Worm (Caenorhabditis elegans) whole organism, young adult: ENCODE data around the gene F19B6.3.

ENCODE experiments used
- B0019.2 ChIP-seq: fragments of 200-800 bp; sonication (Bioruptor generic); conservative IDR thresholded peaks from 2 replicates; pipeline ENCODE4 v1.3.6; 2022; ENCODE audit warnings: missing genetic modification reagents, missing genetic modification characterization, missing compliant biosample characterization
- F10E7.11 ChIP-seq: sonication (generic microtip); optimal IDR thresholded peaks from 2 replicates; lab custom pipeline; 2017; ENCODE audit warnings: mild to moderate bottlenecking, missing genetic modification characterization, moderate library complexity, missing compliant biosample characterization
- T26A5.8 ChIP-seq: sonication (generic microtip); optimal IDR thresholded peaks from 2 replicates; lab custom pipeline; 2016; ENCODE audit warnings: missing genetic modification characterization, missing compliant biosample characterization
- ama-1 ChIP-seq, 3 experiments: fragments of 150-350 bp in 1 of 3; sonication (generic microtip) in 2 of 3; optimal IDR thresholded peaks; 2 replicates each; lab custom pipeline; 2014 to 2018; ENCODE audit warnings: missing biosample characterization in 2 of 3, missing genetic modification characterization in 2 of 3, missing genetic modification reagents in 2 of 3
- aptf-2 ChIP-seq: fragments of 200-800 bp; sonication (Bioruptor generic); conservative IDR thresholded peaks from 2 replicates; pipeline ENCODE4 v1.3.6; 2022; ENCODE audit warnings: missing genetic modification reagents, missing genetic modification characterization, missing compliant biosample characterization
- cebp-1 ChIP-seq, 2 experiments: fragments of 200-800 bp in 1 of 2; sonication (Bioruptor generic) in 1 of 2; sonication (generic microtip) in 1 of 2; IDR thresholded peaks in 1 of 2; optimal IDR thresholded peaks in 1 of 2; 2 replicates each; pipeline versions ENCODE4 v1.3.6 to Lab custom; 2017 to 2022; ENCODE audit warnings: missing compliant biosample characterization in 2 of 2, missing genetic modification characterization in 2 of 2, mild to moderate bottlenecking in 1 of 2, missing genetic modification reagents in 1 of 2, moderate library complexity in 1 of 2
- ceh-27 ChIP-seq: fragments of 200-800 bp; sonication (Bioruptor generic); optimal IDR thresholded peaks from 2 replicates; lab custom pipeline; 2018; ENCODE audit warnings: mild to moderate bottlenecking, missing genetic modification characterization, moderate library complexity, missing compliant biosample characterization
- ceh-91 ChIP-seq: fragments of 200-800 bp; sonication (Bioruptor generic); IDR thresholded peaks from 2 replicates; pipeline ENCODE4 v1.3.6; 2022; ENCODE audit warnings: missing genetic modification reagents, missing genetic modification characterization, missing compliant biosample characterization
- die-1 ChIP-seq: sonication (generic microtip); optimal IDR thresholded peaks from 2 replicates; lab custom pipeline; 2016; ENCODE audit warnings: missing genotype, mild to moderate bottlenecking, missing genetic modification characterization, missing compliant biosample characterization
- gei-17 ChIP-seq: fragments of 200-800 bp; sonication (Bioruptor generic); optimal IDR thresholded peaks from 2 replicates; lab custom pipeline; 2018; ENCODE audit warnings: mild to moderate bottlenecking, missing genetic modification characterization, missing compliant biosample characterization
- sea-2 ChIP-seq: fragments of 200-800 bp; sonication (Bioruptor generic); IDR thresholded peaks from 2 replicates; pipeline ENCODE4 v1.3.6; 2022; ENCODE audit warnings: missing genetic modification characterization, missing compliant biosample characterization
- snpc-1.3 ChIP-seq: sonication (generic microtip); optimal IDR thresholded peaks from 2 replicates; lab custom pipeline; 2017; ENCODE audit warnings: missing genetic modification characterization, mild to moderate bottlenecking, missing compliant biosample characterization, antibody characterized with exemption, moderate library complexity, missing genotype, missing genetic modification reagents; ENCODE audit not compliant: insufficient read depth
- zfh-2 ChIP-seq: fragments of 200-800 bp; sonication (Bioruptor generic); conservative IDR thresholded peaks from 2 replicates; pipeline ENCODE4 v1.3.6; 2022; ENCODE audit warnings: missing genetic modification reagents, missing genetic modification characterization, missing compliant biosample characterization

DNA sequence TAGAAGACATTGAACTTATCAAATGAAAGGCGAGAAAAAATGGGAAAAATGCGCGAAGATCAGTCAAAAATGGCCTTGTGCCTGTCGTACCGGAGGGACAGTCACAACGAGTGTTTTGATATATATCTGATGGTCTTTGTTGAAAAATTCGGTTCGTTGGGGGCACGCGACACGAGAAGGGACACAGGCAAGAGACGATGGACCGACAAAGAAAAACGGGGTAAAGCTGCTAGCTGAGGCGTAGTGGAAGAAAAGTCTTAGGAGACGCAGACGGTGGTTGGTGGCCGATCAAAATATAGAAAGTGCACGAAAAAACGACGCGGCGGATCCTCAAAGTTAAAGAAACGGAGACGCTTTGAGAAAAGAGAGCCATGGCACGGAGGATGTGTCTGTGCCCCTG is 8.2 kb downstream of the F19B6.3 start:
- no peak for TF ChIP-seq ama-1 (optimal IDR thresholded peaks at IDR 0.05; lab: Kevin White, UChicago)
- TF ChIP-seq ama-1 (GFP tag; optimal IDR thresholded peaks at IDR 0.05; lab: Kevin White, UChicago): no peak
- TF ChIP-seq die-1 (tag; lab: Kevin White, UChicago): no peak
- TF ChIP-seq ceh-27 (GFP tag; lab: Kevin White, UChicago): no peak
- no peak for TF ChIP-seq aptf-2 (GFP tag; lab: Robert Waterston, UW)
- no peak for TF ChIP-seq sea-2 (GFP tag; lab: Robert Waterston, UW)
- TF ChIP-seq B0019.2 (GFP tag; lab: Robert Waterston, UW): no peak
- no peak for TF ChIP-seq ceh-91 (GFP tag; lab: Robert Waterston, UW)
- no peak for TF ChIP-seq cebp-1 (GFP tag; IDR thresholded peaks at IDR 0.05; lab: Robert Waterston, UW)
- peak; percentile 41 for TF ChIP-seq cebp-1 (tag; optimal IDR thresholded peaks at IDR 0.05; lab: Kevin White, UChicago)
- TF ChIP-seq gei-17 (GFP tag; lab: Kevin White, UChicago): no peak
- TF ChIP-seq T26A5.8: no peak
- TF ChIP-seq zfh-2 (GFP tag; lab: Robert Waterston, UW): peak; percentile 74
- TF ChIP-seq snpc-1.3 (tag; lab: Kevin White, UChicago): no peak
- TF ChIP-seq F10E7.11 (tag; lab: Kevin White, UChicago): no peak
